Worm (Caenorhabditis elegans): Measurements from ENCODE around the gene mltn-8.
A peak's percentile ranks its signal among the peaks of the same experiment; 100 is the strongest.

mltn-8 gene

DNA sequence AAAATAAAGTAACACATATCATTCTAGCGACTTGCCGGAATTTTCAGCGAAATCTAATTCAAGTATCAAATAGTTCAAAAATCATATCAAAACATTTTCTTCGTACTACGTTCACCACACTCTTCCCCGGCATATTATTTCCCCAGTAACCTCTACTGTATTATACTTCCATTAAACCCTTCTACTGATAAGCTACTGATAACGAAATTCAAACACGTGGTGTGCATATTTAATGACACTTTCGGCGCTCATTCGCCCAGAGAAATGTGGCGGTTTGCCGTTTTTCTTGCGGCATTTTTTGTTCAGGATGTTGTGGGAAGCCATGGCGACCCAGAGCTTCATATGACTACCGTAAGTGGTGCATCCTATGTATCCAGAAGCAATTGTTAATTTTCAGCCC is 5.4 kb upstream of the mltn-8 start, which contains the start of gene lipl-5 (continued):
- peak; percentile 85 for TF ChIP-seq pqm-1 (tag; optimal IDR thresholded peaks at IDR 0.05)
- peak; percentile 7 for TF ChIP-seq nhr-48 (tag; optimal IDR thresholded peaks at IDR 0.05)
- TF ChIP-seq mxl-3 (GFP tag; optimal IDR thresholded peaks at IDR 0.05) = peak; percentile 83
- TF ChIP-seq snpc-4 (tag; optimal IDR thresholded peaks at IDR 0.05) = no peak
- no peak for TF ChIP-seq daf-8 (GFP tag; IDR thresholded peaks at IDR 0.05)
- no peak for TF ChIP-seq ceh-20 (GFP tag; IDR thresholded peaks at IDR 0.05)
- peak; percentile 90 for TF ChIP-seq dmd-6 (GFP tag; IDR thresholded peaks at IDR 0.05)
- TF ChIP-seq tag-97 (GFP tag; IDR thresholded peaks at IDR 0.05) = no peak
- peak; percentile 65 for TF ChIP-seq dve-1 (tag; optimal IDR thresholded peaks at IDR 0.05; ENCODE audit: insufficient read depth)
- TF ChIP-seq vab-7 (GFP tag; IDR thresholded peaks at IDR 0.05) = no peak
- TF ChIP-seq nhr-77 (tag; optimal IDR thresholded peaks at IDR 0.05) = peak; percentile 86
- no peak for TF ChIP-seq aha-1 (tag)
- no peak for TF ChIP-seq snpc-1.2 (GFP tag; IDR thresholded peaks at IDR 0.05)

DNA sequence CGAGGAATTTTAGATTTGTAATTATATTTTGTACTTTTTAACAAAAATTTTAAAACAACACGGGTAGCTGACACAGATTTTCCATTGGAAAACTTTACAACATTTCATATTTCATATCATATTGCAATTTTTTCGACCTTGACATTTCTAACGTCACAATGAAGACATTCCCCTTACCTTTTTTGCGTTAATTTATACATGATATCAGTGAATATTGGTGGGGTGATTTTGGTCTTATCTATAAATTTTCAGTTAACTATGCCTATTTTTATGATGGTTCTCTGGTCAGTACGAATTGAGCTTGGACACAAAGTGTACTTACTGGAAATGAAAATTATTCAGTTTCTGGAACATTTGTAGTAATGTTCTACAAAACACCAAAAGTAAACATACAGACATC is 4.4 kb upstream of the mltn-8 start:
- TF ChIP-seq dmd-6 (GFP tag; IDR thresholded peaks at IDR 0.05) (peak; percentile 70), pqm-1 (tag; optimal IDR thresholded peaks at IDR 0.05) (peak; percentile 73), arid-1 (GFP tag; conservative IDR thresholded peaks at IDR 0.05) (no peak), daf-12 (tag; optimal IDR thresholded peaks at IDR 0.05) (no peak), lsy-2 (tag; optimal IDR thresholded peaks at IDR 0.05) (peak in 1 of 2 experiments; percentile 16), hlh-11 (tag; optimal IDR thresholded peaks at IDR 0.05) (peak; percentile 21), dve-1 (tag; optimal IDR thresholded peaks at IDR 0.05; ENCODE audit: insufficient read depth) (peak; percentile 82), nhr-28 (tag; optimal IDR thresholded peaks at IDR 0.05) (peak; percentile 78), daf-16 (GFP tag; optimal IDR thresholded peaks at IDR 0.05) (no peak), daf-16 (tag; optimal IDR thresholded peaks at IDR 0.05) (peak; percentile 66)

DNA sequence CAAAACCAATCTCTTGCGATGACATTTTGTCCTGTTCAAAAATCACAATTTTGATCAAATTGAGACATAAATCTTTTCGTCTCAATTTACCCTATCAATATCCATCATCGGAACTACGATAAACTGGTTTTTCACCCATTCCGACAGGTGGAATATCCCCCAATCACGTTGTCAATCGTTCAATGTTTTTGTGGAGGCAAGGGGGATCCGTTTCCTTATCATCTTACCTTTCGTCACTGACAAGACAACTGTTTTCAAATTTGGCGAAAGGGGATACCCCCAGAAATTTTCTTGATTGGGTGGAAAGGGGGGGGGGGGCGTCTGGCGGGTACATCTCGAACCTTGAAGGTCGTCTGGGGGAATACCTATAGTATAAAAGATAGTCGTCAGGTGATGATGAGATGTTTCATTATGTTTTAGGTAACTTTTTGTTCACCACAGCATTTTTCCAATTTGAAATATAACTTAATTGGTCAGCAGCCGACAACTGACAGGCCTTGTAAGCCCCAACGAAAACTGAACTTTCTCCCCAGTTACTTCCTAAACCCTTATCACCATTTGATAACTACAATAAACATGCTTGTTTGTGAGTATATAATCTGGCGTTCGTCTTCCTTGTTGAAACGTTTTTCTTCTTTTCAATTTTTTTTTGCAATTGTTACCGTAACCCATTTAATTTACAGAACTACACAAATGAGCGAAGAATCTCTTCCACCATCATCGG is 1.3 kb upstream of the mltn-8 start, which contains the start of gene ZK6.8:
ZK6.8 (plus strand) TSS at position 682 of the 724 bp plus-strand sequence.
- peak; percentile 82 for TF ChIP-seq cey-2 (tag; optimal IDR thresholded peaks at IDR 0.05; ENCODE audit: borderline replicate concordance, insufficient read depth)
- TF ChIP-seq daf-16 (GFP tag; optimal IDR thresholded peaks at IDR 0.05) = no peak
- peak; percentile 68 for TF ChIP-seq daf-16 (tag; optimal IDR thresholded peaks at IDR 0.05)
- TF ChIP-seq hlh-30 (tag; optimal IDR thresholded peaks at IDR 0.05; ENCODE audit: insufficient read depth) = peak; percentile 73
- peak; percentile 87 for TF ChIP-seq nhr-28 (tag; optimal IDR thresholded peaks at IDR 0.05)
- peak; percentile 91 for TF ChIP-seq mxl-3 (GFP tag; optimal IDR thresholded peaks at IDR 0.05)
- no peak for TF ChIP-seq php-3 (GFP tag; IDR thresholded peaks at IDR 0.05)
- TF ChIP-seq unc-62 (GFP tag; optimal IDR thresholded peaks at IDR 0.05 in 1 of 2) = peak in 1 of 2 experiments; percentile 93
- no peak for TF ChIP-seq unc-62 (tag; optimal IDR thresholded peaks at IDR 0.05)
- peak; percentile 87 for TF ChIP-seq hlh-11 (tag; optimal IDR thresholded peaks at IDR 0.05)
- no peak for TF ChIP-seq vab-7 (GFP tag; IDR thresholded peaks at IDR 0.05)
- no peak for TF ChIP-seq egl-43 (GFP tag; IDR thresholded peaks at IDR 0.05)
- no peak for TF ChIP-seq Y48G9A.11 (GFP tag; IDR thresholded peaks at IDR 0.05)
- peak; percentile 45 to 88 for TF ChIP-seq mdl-1 (tag; optimal IDR thresholded peaks at IDR 0.05)
- TF ChIP-seq nhr-48 (tag; optimal IDR thresholded peaks at IDR 0.05) = peak; percentile 88
- TF ChIP-seq nhr-10 (tag; optimal IDR thresholded peaks at IDR 0.05) = peak; percentile 11
- peak; percentile 51 for TF ChIP-seq aha-1 (tag)
- TF ChIP-seq pqm-1 (tag; optimal IDR thresholded peaks at IDR 0.05) = peak; percentile 6
- TF ChIP-seq ces-1 (GFP tag; optimal IDR thresholded peaks at IDR 0.05) = no peak
- TF ChIP-seq lsy-2 (tag; optimal IDR thresholded peaks at IDR 0.05) = peak in 1 of 2 experiments; percentile 33
- TF ChIP-seq dve-1 (tag; optimal IDR thresholded peaks at IDR 0.05; ENCODE audit: insufficient read depth) = peak; percentile 48
- TF ChIP-seq dmd-6 (GFP tag; IDR thresholded peaks at IDR 0.05) = peak; percentile 43
- TF ChIP-seq F44E2.7 (GFP tag; IDR thresholded peaks at IDR 0.05) = no peak
- TF ChIP-seq nhr-25 (tag; optimal IDR thresholded peaks at IDR 0.05; ENCODE audit: borderline replicate concordance, insufficient read depth) = peak; percentile 36

DNA sequence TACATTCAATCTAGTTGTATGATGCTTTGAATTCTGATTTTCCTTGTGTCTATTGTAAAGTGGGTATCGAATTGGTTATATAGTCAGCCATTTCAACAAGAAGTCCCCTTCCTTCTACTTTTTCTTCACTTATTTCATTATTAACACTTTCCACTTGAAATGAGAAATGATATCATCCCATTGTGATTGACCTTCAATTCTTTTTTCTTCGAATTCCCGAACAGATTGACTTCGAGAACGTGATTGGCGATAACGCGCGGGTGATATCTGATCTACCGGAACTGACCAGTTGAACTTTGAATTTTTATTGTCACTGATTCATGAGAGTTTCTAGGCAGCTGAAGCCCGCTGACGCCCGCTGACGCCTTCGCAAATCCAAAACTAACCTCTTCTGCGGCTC is 1.9 kb downstream of the mltn-8 start:
- TF ChIP-seq arid-1 (GFP tag; conservative IDR thresholded peaks at IDR 0.05) = no peak
- TF ChIP-seq nhr-6 (tag; optimal IDR thresholded peaks at IDR 0.05) = no peak
- peak in 1 of 2 experiments; percentile 22 for TF ChIP-seq mdl-1 (tag; optimal IDR thresholded peaks at IDR 0.05)
- no peak for TF ChIP-seq nhr-11 (tag; optimal IDR thresholded peaks at IDR 0.05)
- TF ChIP-seq nhr-237 (tag; optimal IDR thresholded peaks at IDR 0.05) = no peak
- TF ChIP-seq unc-39 (tag; optimal IDR thresholded peaks at IDR 0.05) = no peak
- TF ChIP-seq F44E2.7 (GFP tag; IDR thresholded peaks at IDR 0.05) = no peak
- no peak for TF ChIP-seq F26F4.8 (GFP tag; conservative IDR thresholded peaks at IDR 0.05)
- no peak for TF ChIP-seq ztf-7 (tag; optimal IDR thresholded peaks at IDR 0.05)
- TF ChIP-seq hmg-1.1 (GFP tag; IDR thresholded peaks at IDR 0.05) = no peak
- no peak for TF ChIP-seq Y48G9A.11 (GFP tag; IDR thresholded peaks at IDR 0.05)
- no peak for TF ChIP-seq tag-97 (GFP tag; IDR thresholded peaks at IDR 0.05)
- TF ChIP-seq aha-1 (tag) = no peak
- TF ChIP-seq dmd-6 (GFP tag; IDR thresholded peaks at IDR 0.05) = peak; percentile 31
- TF ChIP-seq R02D3.7 (tag; optimal IDR thresholded peaks at IDR 0.05) = no peak
- TF ChIP-seq nhr-77 (tag; optimal IDR thresholded peaks at IDR 0.05) = no peak
- no peak for TF ChIP-seq unc-62 (GFP tag; optimal IDR thresholded peaks at IDR 0.05 in 1 of 2)
- no peak for TF ChIP-seq unc-62 (tag; optimal IDR thresholded peaks at IDR 0.05)
- no peak for TF ChIP-seq skn-1 (tag; optimal IDR thresholded peaks at IDR 0.05)
- TF ChIP-seq set-16 (GFP tag; IDR thresholded peaks at IDR 0.05) = no peak
